Worm (Caenorhabditis elegans) whole organism, late embryonic: ENCODE data around the gene clec-177.

Source experiments
- ceh-48 ChIP-seq: sonication (generic microtip); optimal IDR thresholded peaks from 2 replicates; lab custom pipeline; 2016; ENCODE audit warnings: missing genetic modification characterization, inconsistent platforms, missing compliant biosample characterization
- pha-4 ChIP-seq: fragments of 150-350 bp; optimal IDR thresholded peaks from 2 replicates; lab custom pipeline; 2018; ENCODE audit warnings: missing biosample characterization, missing genetic modification reagents, missing genetic modification characterization

DNA sequence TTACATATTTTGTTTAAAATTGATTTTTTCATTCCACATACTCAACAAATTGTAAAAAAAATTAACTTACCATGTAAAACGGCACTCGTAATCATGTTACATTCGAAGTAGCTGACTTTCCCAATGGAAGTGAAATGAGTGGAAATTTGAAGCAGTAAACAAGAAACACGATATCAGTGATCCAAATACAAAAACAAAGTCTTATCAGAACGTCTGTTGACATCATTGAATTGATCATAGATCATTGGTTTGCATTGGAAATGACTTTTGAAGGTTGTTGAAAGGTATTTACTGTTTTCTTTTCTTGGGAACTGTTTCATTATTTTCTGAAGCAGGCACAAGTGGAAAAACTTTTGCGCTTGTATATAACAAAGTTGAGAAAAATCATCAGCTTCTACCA, 10.4 kb upstream of the clec-177 start, which contains the start of gene Y9C9A.16:
- no peak for TF ChIP-seq pha-4 (tag; lab: Kevin White, UChicago)
- no peak for TF ChIP-seq ceh-48 (tag; lab: Kevin White, UChicago)
